Fruit fly (Drosophila melanogaster): ENCODE data around the gene Cka.
A peak's percentile ranks its signal among the peaks of the same experiment; 100 is the strongest.

The Cka gene

dm6 chr2L:8088025-8088789 is 57.7 kb downstream of the Cka start:
- TF ChIP-seq tj (GFP tag; optimal IDR thresholded peaks at IDR 0.05) (peak; percentile 80), ovo (GFP tag; optimal IDR thresholded peaks at IDR 0.05) (no peak), CG11617 (GFP tag; optimal IDR thresholded peaks at IDR 0.05) (peak; percentile 55), CG12768 (GFP tag; optimal IDR thresholded peaks at IDR 0.05) (peak; percentile 36), bab1 (GFP tag; optimal IDR thresholded peaks at IDR 0.05) (peak; percentile 21), CG1620 (GFP tag; optimal IDR thresholded peaks at IDR 0.05) (no peak), Mnt (GFP tag; optimal IDR thresholded peaks at IDR 0.05) (peak; percentile 63), cic (GFP tag; optimal IDR thresholded peaks at IDR 0.05) (peak; percentile 61), kay (GFP tag; ENCODE audit: borderline replicate concordance) (no peak), CG33017 (tag; optimal IDR thresholded peaks at IDR 0.05) (peak; percentile 62), pad (GFP tag; optimal IDR thresholded peaks at IDR 0.05) (no peak), CG5204 (GFP tag; optimal IDR thresholded peaks at IDR 0.05) (no peak), CG14711 (tag; optimal IDR thresholded peaks at IDR 0.05) (peak; percentile 24)
